Worm (Caenorhabditis elegans): ENCODE measurements around the gene Y43F8C.5.

DNA sequence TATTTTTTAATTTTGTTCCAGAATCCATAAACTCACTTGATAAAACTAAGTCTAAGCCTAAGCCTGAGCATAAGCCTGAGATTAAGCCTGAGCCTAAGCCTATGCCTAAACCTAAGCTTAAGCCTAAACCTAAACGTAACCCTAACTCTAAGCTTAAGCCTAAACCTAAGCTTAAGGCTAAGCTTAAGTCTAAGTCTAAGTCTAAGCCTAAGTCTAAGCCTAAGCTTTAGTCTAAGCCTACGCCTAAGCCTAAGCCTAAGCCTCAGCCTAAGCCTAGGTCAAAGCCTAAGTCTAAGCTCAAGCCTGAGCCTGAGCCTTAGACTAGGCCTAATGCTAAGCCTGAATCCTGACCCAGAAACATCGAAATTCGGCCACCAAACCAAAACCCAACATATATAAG, 32.1 kb upstream of the Y43F8C.5 start:
- TF ChIP-seq lin-15B (tag; optimal IDR thresholded peaks at IDR 0.05) (no peak), snpc-4 (tag; optimal IDR thresholded peaks at IDR 0.05) (no peak), zag-1 (tag; optimal IDR thresholded peaks at IDR 0.05) (no peak), pqm-1 (tag; optimal IDR thresholded peaks at IDR 0.05) (no peak), sea-2 (GFP tag; optimal IDR thresholded peaks at IDR 0.05) (no peak)
